Fruit fly (Drosophila melanogaster): ENCODE results near the gene Osi22.
A peak's percentile ranks its signal among the peaks of the same experiment; 100 is the strongest.

Osi22 gene

DNA sequence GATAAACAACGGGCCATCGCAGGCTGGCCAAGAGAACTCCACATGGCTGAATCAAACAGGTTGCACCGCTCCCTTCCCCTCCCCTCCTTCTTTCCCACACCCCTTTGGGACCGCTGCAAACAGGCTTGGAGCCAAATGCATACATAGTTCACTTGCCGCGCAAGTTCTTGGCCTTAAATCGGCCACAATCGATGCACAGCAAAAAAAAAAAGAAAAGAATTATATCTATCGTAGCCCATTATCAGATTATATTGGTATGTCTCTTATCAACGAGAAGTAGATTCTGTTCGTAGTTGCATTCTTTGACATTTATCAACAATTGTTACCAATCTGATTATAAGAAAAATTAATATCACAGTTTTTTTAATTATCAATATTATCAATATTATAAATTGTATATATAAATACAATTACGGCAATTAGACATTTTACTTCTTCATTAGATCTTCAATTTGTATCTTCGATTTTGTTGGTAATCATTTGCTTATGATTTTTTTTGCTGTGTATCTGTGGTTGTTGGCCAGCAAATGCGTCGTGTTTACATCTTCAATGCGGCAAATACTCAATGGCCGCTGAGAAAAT lies 15.0 kb downstream of the Osi22 start (continued):
- TF ChIP-seq Fer1 (GFP tag; optimal IDR thresholded peaks at IDR 0.05) (no peak), NFAT (GFP tag; IDR thresholded peaks at IDR 0.05) (no peak), E2f1 (GFP tag; IDR thresholded peaks at IDR 0.05) (no peak), bigmax (GFP tag; optimal IDR thresholded peaks at IDR 0.05) (no peak), lov (optimal IDR thresholded peaks at IDR 0.05) (no peak), lov (GFP tag; IDR thresholded peaks at IDR 0.05) (no peak), dmrt99B (tag; optimal IDR thresholded peaks at IDR 0.05) (peak; percentile 68), Ets65A (GFP tag) (no peak), CG2116 (GFP tag; optimal IDR thresholded peaks at IDR 0.05) (no peak), bsh (GFP tag; optimal IDR thresholded peaks at IDR 0.05) (peak in 1 of 2 experiments; percentile 81), D19B (GFP tag; optimal IDR thresholded peaks at IDR 0.05) (no peak), Aef1 (GFP tag; IDR thresholded peaks at IDR 0.05) (no peak), Ada2b (GFP tag; IDR thresholded peaks at IDR 0.05) (no peak), kni (GFP tag; optimal IDR thresholded peaks at IDR 0.05) (no peak), CG11247 (GFP tag; IDR thresholded peaks at IDR 0.05) (no peak), nerfin-1 (tag; optimal IDR thresholded peaks at IDR 0.05) (no peak), CG11723 (GFP tag; optimal IDR thresholded peaks at IDR 0.05) (no peak), CG8944 (GFP tag; optimal IDR thresholded peaks at IDR 0.05) (no peak), lmd (GFP tag; IDR thresholded peaks at IDR 0.05) (peak; percentile 20; the same call in 1 of the 2 replicates), cad (GFP tag; optimal IDR thresholded peaks at IDR 0.05) (no peak), CG12299 (tag; optimal IDR thresholded peaks at IDR 0.05) (no peak), CG4328 (GFP tag; optimal IDR thresholded peaks at IDR 0.05) (no peak), CG34422 (GFP tag; IDR thresholded peaks at IDR 0.05) (no peak), Trl (optimal IDR thresholded peaks at IDR 0.05) (no peak), Trl (GFP tag; optimal IDR thresholded peaks at IDR 0.05) (no peak), CG5245 (GFP tag; optimal IDR thresholded peaks at IDR 0.05) (peak; percentile 9), CG15479 (GFP tag; optimal IDR thresholded peaks at IDR 0.05) (no peak), CG7357 (GFP tag; IDR thresholded peaks at IDR 0.05) (no peak), CG4820 (GFP tag; optimal IDR thresholded peaks at IDR 0.05) (peak; percentile 36), btn (GFP tag; optimal IDR thresholded peaks at IDR 0.05) (no peak), aop (GFP tag; IDR thresholded peaks at IDR 0.05) (no peak), unc-4 (GFP tag; IDR thresholded peaks at IDR 0.05; ENCODE audit: partially characterized antibody) (no peak), CG16815 (GFP tag; optimal IDR thresholded peaks at IDR 0.05) (peak; percentile 23), CG10274 (GFP tag; optimal IDR thresholded peaks at IDR 0.05) (no peak), gt (GFP tag; IDR thresholded peaks at IDR 0.05) (no peak), CG1024 (GFP tag; IDR thresholded peaks at IDR 0.05) (no peak), CG3407 (GFP tag; optimal IDR thresholded peaks at IDR 0.05) (peak; percentile 28), hkb (optimal IDR thresholded peaks at IDR 0.05) (no peak), hkb (GFP tag; IDR thresholded peaks at IDR 0.05) (0 out of 2 replicates have a peak, but pooled peaks have one; percentile 8), Hr51 (GFP tag; optimal IDR thresholded peaks at IDR 0.05) (no peak), Drgx (GFP tag; IDR thresholded peaks at IDR 0.05) (peak; percentile 39; the same call in 1 of the 2 replicates), ab (GFP tag; optimal IDR thresholded peaks at IDR 0.05) (no peak), Atf3 (GFP tag; optimal IDR thresholded peaks at IDR 0.05) (no peak), lbe (GFP tag; optimal IDR thresholded peaks at IDR 0.05) (peak; percentile 62), peb (GFP tag; IDR thresholded peaks at IDR 0.05) (0 out of 2 replicates have a peak, but pooled peaks have one; percentile 9), en (GFP tag; optimal IDR thresholded peaks at IDR 0.05) (no peak), CG5180 (GFP tag; optimal IDR thresholded peaks at IDR 0.05) (peak; percentile 22), vvl (GFP tag; IDR thresholded peaks at IDR 0.05) (0 out of 2 replicates have a peak, but pooled peaks have one; percentile 26), ERR (GFP tag; optimal IDR thresholded peaks at IDR 0.05) (no peak), sens (GFP tag) (peak; percentile 83), Optix (GFP tag; IDR thresholded peaks at IDR 0.05) (no peak), CG17912 (GFP tag; optimal IDR thresholded peaks at IDR 0.05) (no peak), maf-S (GFP tag; optimal IDR thresholded peaks at IDR 0.05) (no peak)

Data from whole organism, embryonic.